Worm (Caenorhabditis elegans): ENCODE data around the gene nprt-1.
"Not testable (repeated sequence)": the region's sequence is repeated elsewhere in the genome, so short reads cannot be mapped to it uniquely, and the experiment has no call there.

The nprt-1 gene

ce11 chrIV:2928409-2928808 is 38.2 kb upstream of the nprt-1 start, which contains the start of gene manf-1 (continued):
- TF ChIP-seq ama-1 (optimal IDR thresholded peaks at IDR 0.05) (peak; percentile 8), ztf-1 (GFP tag; conservative IDR thresholded peaks at IDR 0.05) (no peak), unc-39 (tag; optimal IDR thresholded peaks at IDR 0.05) (no peak), ceh-16 (tag; optimal IDR thresholded peaks at IDR 0.05) (peak; percentile 8), aly-2 (tag; optimal IDR thresholded peaks at IDR 0.05) (no peak), snpc-4 (tag; optimal IDR thresholded peaks at IDR 0.05) (no peak), sma-9 (GFP tag; optimal IDR thresholded peaks at IDR 0.05) (peak; percentile 43), sma-9 (tag; optimal IDR thresholded peaks at IDR 0.05) (no peak), lin-13 (GFP tag; optimal IDR thresholded peaks at IDR 0.05) (peak; percentile 78), Y55F3AM.14 (GFP tag; optimal IDR thresholded peaks at IDR 0.05) (no peak), ZK546.5 (tag; optimal IDR thresholded peaks at IDR 0.05) (no peak), skn-1 (tag; optimal IDR thresholded peaks at IDR 0.05) (peak; percentile 14), nhr-6 (tag; optimal IDR thresholded peaks at IDR 0.05) (no peak), peb-1 (tag; optimal IDR thresholded peaks at IDR 0.05) (no peak), elt-1 (tag; optimal IDR thresholded peaks at IDR 0.05) (no peak), nhr-11 (tag; optimal IDR thresholded peaks at IDR 0.05) (no peak)

ce11 chrIV:2925591-2925990 is 35.3 kb upstream of the nprt-1 start, which contains the start of gene ubc-13:
TSS of gene ubc-13 (minus strand) at chrIV:2925691.
- TF ChIP-seq F13H6.1 (tag; optimal IDR thresholded peaks at IDR 0.05) (no peak), nhr-21 (tag; optimal IDR thresholded peaks at IDR 0.05) (no peak), alr-1 (tag; optimal IDR thresholded peaks at IDR 0.05) (no peak)

DNA sequence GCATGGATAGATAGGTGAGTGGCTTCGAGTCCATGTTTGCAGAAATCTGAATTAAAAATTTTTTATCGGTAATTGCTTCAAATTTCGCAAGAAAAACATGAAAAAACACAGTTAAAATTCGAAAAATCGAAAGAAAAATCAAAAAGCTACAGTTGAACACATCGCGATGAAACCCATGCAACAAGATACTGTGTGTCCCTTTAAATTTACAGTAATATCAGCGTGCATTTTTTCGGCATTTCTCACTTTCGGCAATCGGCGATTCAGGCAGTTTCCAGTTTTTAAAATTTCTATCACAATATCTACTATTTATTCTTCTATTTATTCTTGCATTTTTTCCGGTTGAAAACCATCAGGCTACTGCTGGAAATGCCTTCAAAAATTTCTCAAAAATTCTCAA is 31.9 kb upstream of the nprt-1 start, which contains the start of gene fbxc-45:
fbxc-45 (minus strand) TSS at position 48 of the 400 bp plus-strand sequence.
- no peak for TF ChIP-seq nhr-25 (tag; optimal IDR thresholded peaks at IDR 0.05)
- TF ChIP-seq crh-2 (tag; optimal IDR thresholded peaks at IDR 0.05) = no peak
- TF ChIP-seq R02D3.7 (tag; optimal IDR thresholded peaks at IDR 0.05) = no peak
- no peak for TF ChIP-seq ztf-11 (tag; optimal IDR thresholded peaks at IDR 0.05)
- no peak for TF ChIP-seq nhr-6 (tag; optimal IDR thresholded peaks at IDR 0.05)
- TF ChIP-seq ztf-1 (GFP tag; conservative IDR thresholded peaks at IDR 0.05) = no peak
- no peak for TF ChIP-seq nhr-237 (tag; optimal IDR thresholded peaks at IDR 0.05)
- no peak for TF ChIP-seq lin-11 (tag; optimal IDR thresholded peaks at IDR 0.05)
- TF ChIP-seq nhr-12 (tag; optimal IDR thresholded peaks at IDR 0.05) = no peak
- no peak for TF ChIP-seq ceh-82 (tag; optimal IDR thresholded peaks at IDR 0.05)
- TF ChIP-seq gmeb-1 (tag; optimal IDR thresholded peaks at IDR 0.05) = no peak
- TF ChIP-seq ama-1 (optimal IDR thresholded peaks at IDR 0.05) = no peak
- TF ChIP-seq snpc-4 (tag; optimal IDR thresholded peaks at IDR 0.05) = no peak
- no peak for TF ChIP-seq nhr-23 (tag; optimal IDR thresholded peaks at IDR 0.05)

- TF ChIP-seq ztf-4, F13H6.1, aly-2 (tag; optimal IDR thresholded peaks at IDR 0.05): not testable (repeated sequence)
Measured at ce11 chrIV:2917729-2918128, 27.5 kb upstream of the nprt-1 start, which contains the start of gene Y54G2A.50. TSS of gene Y54G2A.50 (plus strand) at chrIV:2918029.

DNA sequence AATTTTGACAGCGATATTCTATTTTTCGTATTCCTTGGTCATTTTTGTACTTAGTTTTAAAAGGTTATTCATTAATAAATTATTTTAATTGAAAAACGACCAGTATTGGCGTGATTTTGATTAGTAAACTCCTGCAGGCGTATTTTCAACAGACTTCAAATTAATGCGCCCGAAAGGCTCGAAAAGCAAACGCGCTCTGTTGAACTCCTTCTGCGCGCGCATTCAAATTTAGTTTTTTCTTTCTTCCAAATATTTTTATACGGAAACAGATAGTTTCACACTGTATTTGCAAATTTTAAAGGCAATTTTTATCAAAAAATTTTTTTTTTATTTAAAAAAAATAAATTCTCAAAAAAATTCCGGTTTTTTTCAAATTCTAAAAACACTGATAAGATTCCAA is 25.8 kb upstream of the nprt-1 start:
- TF ChIP-seq R02D3.7 (tag; optimal IDR thresholded peaks at IDR 0.05) = no peak
- TF ChIP-seq ama-1 (optimal IDR thresholded peaks at IDR 0.05) = no peak
- no peak for TF ChIP-seq lsy-2 (tag; optimal IDR thresholded peaks at IDR 0.05)
- no peak for TF ChIP-seq zag-1 (tag; optimal IDR thresholded peaks at IDR 0.05)
- peak; percentile 58 for TF ChIP-seq gmeb-1 (tag; optimal IDR thresholded peaks at IDR 0.05)
- no peak for TF ChIP-seq C34F6.9 (tag; optimal IDR thresholded peaks at IDR 0.05)
- TF ChIP-seq nhr-237 (tag; optimal IDR thresholded peaks at IDR 0.05) = no peak
- TF ChIP-seq ZK546.5 (tag; optimal IDR thresholded peaks at IDR 0.05) = no peak
- no peak for TF ChIP-seq sem-4 (tag; optimal IDR thresholded peaks at IDR 0.05)
- no peak for TF ChIP-seq lin-11 (tag; optimal IDR thresholded peaks at IDR 0.05)
- peak; percentile 19 for TF ChIP-seq unc-55 (GFP tag; optimal IDR thresholded peaks at IDR 0.05)
- no peak for TF ChIP-seq ztf-4 (tag; optimal IDR thresholded peaks at IDR 0.05)
- TF ChIP-seq skn-1 (tag; optimal IDR thresholded peaks at IDR 0.05) = no peak

ce11 chrIV:2914545-2914944 is 24.3 kb upstream of the nprt-1 start:
- TF ChIP-seq nhr-12 (tag; optimal IDR thresholded peaks at IDR 0.05) (no peak), unc-39 (tag; optimal IDR thresholded peaks at IDR 0.05) (no peak), sma-9 (GFP tag; optimal IDR thresholded peaks at IDR 0.05) (no peak), sma-9 (tag; optimal IDR thresholded peaks at IDR 0.05) (no peak), C34F6.9 (tag; optimal IDR thresholded peaks at IDR 0.05) (no peak), nhr-129 (tag; optimal IDR thresholded peaks at IDR 0.05) (peak; percentile 10), ZK546.5 (tag; optimal IDR thresholded peaks at IDR 0.05) (no peak)

All from whole organism, L2 larva.